Fruit fly (Drosophila melanogaster): Measurements from ENCODE around the gene CG10748.

Gene CG10748

dm6 chr3L:13015823-13016465 is 43.8 kb upstream of the CG10748 start, which contains the start of gene CG11267 (continued):
- peak; percentile 57 for TF ChIP-seq Ravus (GFP tag; IDR thresholded peaks at IDR 0.05)
- TF ChIP-seq H2.0 (GFP tag; IDR thresholded peaks at IDR 0.05), result peak; percentile 90
- TF ChIP-seq gsb (GFP tag; IDR thresholded peaks at IDR 0.05), result peak; percentile 82
- TF ChIP-seq Hr51 (GFP tag; optimal IDR thresholded peaks at IDR 0.05), result peak; percentile 67 to 83
- TF ChIP-seq Kr (GFP tag; optimal IDR thresholded peaks at IDR 0.05), result no peak
- peak; percentile 96 for TF ChIP-seq CG9932 (GFP tag; IDR thresholded peaks at IDR 0.05)
- TF ChIP-seq CG15514 (GFP tag; optimal IDR thresholded peaks at IDR 0.05), result peak; percentile 77
- peak; percentile 85 for TF ChIP-seq lmd (GFP tag; IDR thresholded peaks at IDR 0.05)
- peak; percentile 88 for TF ChIP-seq slbo (GFP tag; IDR thresholded peaks at IDR 0.05)
- TF ChIP-seq dmrt11E (tag; optimal IDR thresholded peaks at IDR 0.05), result peak; percentile 62
- TF ChIP-seq Blimp-1 (GFP tag; optimal IDR thresholded peaks at IDR 0.05), result peak; percentile 78
- TF ChIP-seq CG13894 (tag; optimal IDR thresholded peaks at IDR 0.05), result peak; percentile 89
- peak; percentile 93 for TF ChIP-seq CG7839 (tag; optimal IDR thresholded peaks at IDR 0.05)
- peak; percentile 51; the same call in 1 of the 2 replicates for TF ChIP-seq wor (GFP tag; IDR thresholded peaks at IDR 0.05)
- TF ChIP-seq CG8388 (GFP tag; optimal IDR thresholded peaks at IDR 0.05), result peak; percentile 80
- TF ChIP-seq klu (GFP tag; IDR thresholded peaks at IDR 0.05), result peak; percentile 81
- TF ChIP-seq gfzf (GFP tag; optimal IDR thresholded peaks at IDR 0.05), result peak; percentile 63
- TF ChIP-seq CG10462 (GFP tag; optimal IDR thresholded peaks at IDR 0.05), result no peak
- TF ChIP-seq cg (GFP tag; optimal IDR thresholded peaks at IDR 0.05), result no peak
- TF ChIP-seq CG4730 (GFP tag; IDR thresholded peaks at IDR 0.05), result peak; percentile 84
- TF ChIP-seq CG34422 (GFP tag; IDR thresholded peaks at IDR 0.05), result peak; percentile 93
- TF ChIP-seq slp2 (GFP tag; optimal IDR thresholded peaks at IDR 0.05), result peak; percentile 67
- peak; percentile 70 for TF ChIP-seq HmgZ (tag; optimal IDR thresholded peaks at IDR 0.05)
- peak; percentile 67 for TF ChIP-seq exex (tag; optimal IDR thresholded peaks at IDR 0.05)
- TF ChIP-seq fd102C (GFP tag; optimal IDR thresholded peaks at IDR 0.05), result no peak
- peak; percentile 23 for TF ChIP-seq BEAF-32 (GFP tag; optimal IDR thresholded peaks at IDR 0.05)
- TF ChIP-seq Dad (GFP tag; optimal IDR thresholded peaks at IDR 0.05), result peak; percentile 39
- peak; percentile 70 for TF ChIP-seq CG10321 (GFP tag; IDR thresholded peaks at IDR 0.05)
- no peak for TF ChIP-seq TFAM (GFP tag; optimal IDR thresholded peaks at IDR 0.05)
- TF ChIP-seq CG13123 (GFP tag; optimal IDR thresholded peaks at IDR 0.05), result peak; percentile 49
- TF ChIP-seq CG11560 (tag; IDR thresholded peaks at IDR 0.05), result no peak; the same call in 2 of the 3 replicates
- TF ChIP-seq luna (GFP tag; optimal IDR thresholded peaks at IDR 0.05), result peak; percentile 62
- TF ChIP-seq sisA (GFP tag; IDR thresholded peaks at IDR 0.05), result peak; percentile 93
- TF ChIP-seq gem (tag; optimal IDR thresholded peaks at IDR 0.05), result peak; percentile 89
- TF ChIP-seq CG8359 (GFP tag; optimal IDR thresholded peaks at IDR 0.05; ENCODE audit: borderline replicate concordance), result peak; percentile 56
- peak; percentile 63 for TF ChIP-seq CG15601 (tag; optimal IDR thresholded peaks at IDR 0.05)
- peak; percentile 84 for TF ChIP-seq CoRest (tag; optimal IDR thresholded peaks at IDR 0.05)
- TF ChIP-seq chm (GFP tag; IDR thresholded peaks at IDR 0.05), result no peak; the same call in 1 of the 2 replicates
- TF ChIP-seq kni (GFP tag; optimal IDR thresholded peaks at IDR 0.05), result no peak
- TF ChIP-seq kah (GFP tag; optimal IDR thresholded peaks at IDR 0.05), result peak; percentile 72
- no peak for TF ChIP-seq CG3065 (GFP tag; optimal IDR thresholded peaks at IDR 0.05)
- peak; percentile 73 for TF ChIP-seq Ssrp (tag; optimal IDR thresholded peaks at IDR 0.05)
- peak; percentile 64 for TF ChIP-seq lbe (GFP tag; optimal IDR thresholded peaks at IDR 0.05)
- peak; percentile 69 for TF ChIP-seq CG13775 (GFP tag; optimal IDR thresholded peaks at IDR 0.05)
- peak; percentile 82 for TF ChIP-seq Hsf (GFP tag; optimal IDR thresholded peaks at IDR 0.05)
- peak; percentile 52; the same call in 1 of the 3 replicates for TF ChIP-seq Optix (GFP tag; IDR thresholded peaks at IDR 0.05)
- TF ChIP-seq scrt (GFP tag; optimal IDR thresholded peaks at IDR 0.05), result peak; percentile 81
- peak; percentile 72 for TF ChIP-seq CG9215 (GFP tag; IDR thresholded peaks at IDR 0.05)
- TF ChIP-seq bigmax (GFP tag; optimal IDR thresholded peaks at IDR 0.05), result no peak

Data from whole organism, embryonic.